Worm (Caenorhabditis elegans) whole organism, L1 larva: ENCODE measurements around the gene srb-17.

ENCODE experiments used
- C04F5.9 ChIP-seq: sonication (generic microtip); optimal IDR thresholded peaks from 2 replicates; lab custom pipeline; 2016; ENCODE audit warnings: missing genetic modification characterization, missing compliant biosample characterization
- F16B12.6 ChIP-seq: fragments of 150-350 bp; optimal IDR thresholded peaks from 2 replicates; lab custom pipeline; 2014; ENCODE audit warnings: missing biosample characterization, missing genetic modification characterization
- Y116A8C.19 ChIP-seq: sonication (generic microtip); optimal IDR thresholded peaks from 2 replicates; lab custom pipeline; 2016; ENCODE audit warnings: missing compliant biosample characterization, missing genetic modification characterization, borderline replicate concordance
- alr-1 ChIP-seq: fragments of 200-800 bp; sonication (Bioruptor generic); optimal IDR thresholded peaks from 2 replicates; lab custom pipeline; 2018; ENCODE audit warnings: borderline replicate concordance, mild to moderate bottlenecking, missing genetic modification characterization, missing compliant biosample characterization
- blmp-1 ChIP-seq: fragments of 150-350 bp; optimal IDR thresholded peaks from 2 replicates; lab custom pipeline; 2014; ENCODE audit warnings: missing biosample characterization, missing genetic modification characterization
- ceh-88 ChIP-seq: fragments of 200-800 bp; sonication (Bioruptor generic); IDR thresholded peaks from 2 replicates; pipeline ENCODE4 v1.3.6; 2022; ENCODE audit warnings: missing genetic modification characterization, missing compliant biosample characterization
- efl-1 ChIP-seq, 4 experiments: fragments of 150-350 bp; optimal IDR thresholded peaks in 3 of 4; peaks in 1 of 4; 1 replicate in 1 of 4; 2 replicates in 3 of 4; lab custom pipeline; 2014; ENCODE audit warnings: missing biosample characterization in 2 of 4, missing genetic modification characterization in 2 of 4, missing genetic modification reagents in 2 of 4
- egl-13 ChIP-seq: sonication (generic microtip); optimal IDR thresholded peaks from 2 replicates; lab custom pipeline; 2016; ENCODE audit warnings: missing genotype, missing genetic modification reagents, missing genetic modification characterization, missing compliant biosample characterization
- egl-27 ChIP-seq, 2 experiments: fragments of 150-350 bp in 1 of 2; sonication (generic microtip); optimal IDR thresholded peaks; 3 replicates each; lab custom pipeline; 2017 to 2018; ENCODE audit warnings: missing biosample characterization in 2 of 2, missing genetic modification characterization in 2 of 2, missing genetic modification reagents in 2 of 2
- elt-2 ChIP-seq: sonication (generic microtip); optimal IDR thresholded peaks from 2 replicates; lab custom pipeline; 2016; ENCODE audit warnings: missing genetic modification characterization, mild to moderate bottlenecking, inconsistent platforms, missing compliant biosample characterization, missing genetic modification reagents
- elt-3 ChIP-seq, 6 experiments: fragments of 150-350 bp in 1 of 6; sonication (generic microtip); optimal IDR thresholded peaks; 2 replicates each; lab custom pipeline; 2017 to 2018; ENCODE audit warnings: missing biosample characterization in 6 of 6, missing genetic modification characterization in 6 of 6, inconsistent platforms in 1 of 6
- ets-5 ChIP-seq: fragments of 200-800 bp; sonication (Bioruptor generic); IDR thresholded peaks from 2 replicates; pipeline ENCODE4 v1.3.6; 2022; ENCODE audit warnings: missing genetic modification characterization, missing compliant biosample characterization
- fos-1 ChIP-seq: fragments of 150-350 bp; optimal IDR thresholded peaks from 2 replicates; lab custom pipeline; 2014; ENCODE audit warnings: missing biosample characterization, missing genetic modification characterization
- grh-1 ChIP-seq: fragments of 200-800 bp; sonication (Bioruptor generic); IDR thresholded peaks from 2 replicates; pipeline ENCODE4 v1.3.6; 2022; ENCODE audit warnings: missing genetic modification reagents, missing genetic modification characterization, missing compliant biosample characterization
- hlh-4 ChIP-seq: sonication (generic microtip); optimal IDR thresholded peaks from 2 replicates; lab custom pipeline; 2016; ENCODE audit warnings: mild to moderate bottlenecking, missing genetic modification characterization, missing compliant biosample characterization
- isw-1 ChIP-seq: fragments of 200-800 bp; sonication (Bioruptor generic); IDR thresholded peaks from 2 replicates; pipeline ENCODE4 v1.3.6; 2022; ENCODE audit warnings: missing genetic modification characterization, missing compliant biosample characterization
- lin-14 ChIP-seq: fragments of 200-800 bp; sonication (Bioruptor generic); optimal IDR thresholded peaks from 2 replicates; lab custom pipeline; 2018; ENCODE audit warnings: mild to moderate bottlenecking, missing genetic modification characterization, moderate library complexity, missing compliant biosample characterization
- lin-15B ChIP-seq: fragments of 150-350 bp; sonication (generic microtip); optimal IDR thresholded peaks from 3 replicates; lab custom pipeline; 2014; ENCODE audit warnings: missing biosample characterization, missing genetic modification characterization
- lir-3 ChIP-seq: sonication (generic microtip); optimal IDR thresholded peaks from 2 replicates; lab custom pipeline; 2016; ENCODE audit warnings: mild to moderate bottlenecking, missing genetic modification characterization, moderate library complexity, missing compliant biosample characterization; ENCODE audit not compliant: poor library complexity
- lsy-2 ChIP-seq, 2 experiments: fragments of 150-350 bp; optimal IDR thresholded peaks; 2 replicates each; lab custom pipeline; 2014; ENCODE audit warnings: missing biosample characterization in 2 of 2, missing genetic modification characterization in 2 of 2
- mab-9 ChIP-seq: fragments of 200-800 bp; sonication (Bioruptor generic); IDR thresholded peaks from 2 replicates; pipeline ENCODE4 v1.3.6; 2022; ENCODE audit warnings: missing genetic modification reagents, missing genetic modification characterization, missing compliant biosample characterization
- mdl-1 ChIP-seq, 2 experiments: fragments of 150-350 bp; optimal IDR thresholded peaks; 2 replicates each; lab custom pipeline; 2014 to 2017; ENCODE audit warnings: missing biosample characterization in 2 of 2, missing genetic modification characterization in 2 of 2, inconsistent platforms in 1 of 2
- nhr-19 ChIP-seq: fragments of 200-800 bp; sonication (Bioruptor generic); conservative IDR thresholded peaks from 2 replicates; pipeline ENCODE4 v1.3.6; 2022; ENCODE audit warnings: missing genetic modification characterization, missing compliant biosample characterization
- nhr-71 ChIP-seq: sonication (generic microtip); optimal IDR thresholded peaks from 2 replicates; lab custom pipeline; 2016; ENCODE audit warnings: mild to moderate bottlenecking, missing genetic modification characterization, moderate library complexity, missing compliant biosample characterization
- nhr-85 ChIP-seq: sonication (generic microtip); peaks from one replicate; lab custom pipeline; 2016; ENCODE audit warnings: missing genetic modification characterization, inconsistent platforms, missing compliant biosample characterization
- pag-3 ChIP-seq: sonication (generic microtip); optimal IDR thresholded peaks from 2 replicates; lab custom pipeline; 2017; ENCODE audit warnings: missing genetic modification characterization, mild to moderate bottlenecking, missing compliant biosample characterization, antibody characterized with exemption, borderline replicate concordance; ENCODE audit not compliant: insufficient read depth
- skn-1 ChIP-seq: fragments of 150-350 bp; optimal IDR thresholded peaks from 2 replicates; lab custom pipeline; 2014; ENCODE audit warnings: missing biosample characterization, missing genetic modification characterization
- snpc-4 ChIP-seq: fragments of 150-350 bp; optimal IDR thresholded peaks from 2 replicates; lab custom pipeline; 2014; ENCODE audit warnings: missing biosample characterization, missing genetic modification characterization
- sox-4 ChIP-seq: sonication (generic microtip); optimal IDR thresholded peaks from 2 replicates; lab custom pipeline; 2016; ENCODE audit warnings: missing genetic modification characterization, missing compliant biosample characterization
- sptf-1 ChIP-seq: fragments of 150-350 bp; optimal IDR thresholded peaks from 2 replicates; lab custom pipeline; 2014; ENCODE audit warnings: missing biosample characterization, missing genetic modification characterization
- tbx-2 ChIP-seq: sonication (generic microtip); optimal IDR thresholded peaks from 2 replicates; lab custom pipeline; 2016; ENCODE audit warnings: missing genetic modification characterization, missing compliant biosample characterization
- tlp-1 ChIP-seq: fragments of 150-350 bp; optimal IDR thresholded peaks from 2 replicates; lab custom pipeline; 2014; ENCODE audit warnings: missing biosample characterization, missing genetic modification characterization
- unc-30 ChIP-seq: sonication (generic microtip); optimal IDR thresholded peaks from 2 replicates; lab custom pipeline; 2017; ENCODE audit warnings: missing biosample characterization, missing genetic modification characterization
- unc-86 ChIP-seq: sonication (generic microtip); optimal IDR thresholded peaks from 2 replicates; lab custom pipeline; 2016; ENCODE audit warnings: missing genetic modification characterization, missing compliant biosample characterization
- zip-4 ChIP-seq: fragments of 200-800 bp; sonication (Bioruptor generic); optimal IDR thresholded peaks from 2 replicates; lab custom pipeline; 2018; ENCODE audit warnings: mild to moderate bottlenecking, missing genetic modification characterization, moderate library complexity, missing compliant biosample characterization
- ztf-11 ChIP-seq, 2 experiments: sonication (generic microtip); optimal IDR thresholded peaks; 2 replicates each; lab custom pipeline; 2016 to 2017; ENCODE audit warnings: missing genetic modification characterization in 2 of 2, missing biosample characterization in 1 of 2, missing compliant biosample characterization in 1 of 2

The srb-17 gene

ce11 chrIV:10469494-10469893 is 12.5 kb upstream of the srb-17 start, which contains the start of gene ugt-44:
TSS of gene ugt-44 (plus strand) at chrIV:10469741.
- no peak for TF ChIP-seq ets-5 (GFP tag; lab: Robert Waterston, UW)
- peak; percentile 74 for TF ChIP-seq elt-2 (tag; lab: Kevin White, UChicago)
- no peak for TF ChIP-seq ceh-88 (GFP tag; lab: Robert Waterston, UW)

- TF ChIP-seq elt-3 (tag; optimal IDR thresholded peaks at IDR 0.05; lab: Kevin White, UChicago), result no peak
- no peak for TF ChIP-seq ztf-11 (tag; optimal IDR thresholded peaks at IDR 0.05; lab: Kevin White, UChicago)
- TF ChIP-seq tbx-2, result no peak
- TF ChIP-seq grh-1 (GFP tag; lab: Robert Waterston, UW), result no peak
- TF ChIP-seq fos-1 (tag; lab: Kevin White, UChicago), result no peak
- TF ChIP-seq sptf-1 (tag; lab: Kevin White, UChicago), result no peak
- TF ChIP-seq nhr-71, result no peak
- TF ChIP-seq blmp-1, result no peak
- no peak for TF ChIP-seq isw-1 (GFP tag; lab: Robert Waterston, UW)
- no peak for TF ChIP-seq tlp-1 (tag; lab: Kevin White, UChicago)
- TF ChIP-seq hlh-4 (tag; lab: Kevin White, UChicago), result no peak
- TF ChIP-seq egl-13, result no peak
These were observed 11.6 kb upstream of the srb-17 start for ce11 chrIV:10468662-10469061.

- no peak for TF ChIP-seq lin-14
- no peak for TF ChIP-seq lir-3 (tag; lab: Kevin White, UChicago)
- TF ChIP-seq nhr-85 (tag; lab: Kevin White, UChicago), result no peak
- no peak for TF ChIP-seq egl-27 (tag; optimal IDR thresholded peaks at IDR 0.05; lab: Kevin White, UChicago)
- no peak for TF ChIP-seq lin-15B
- no peak for TF ChIP-seq unc-30 (tag; lab: Kevin White, UChicago)
- TF ChIP-seq ceh-88 (GFP tag; lab: Robert Waterston, UW), result no peak
- TF ChIP-seq Y116A8C.19 (tag; lab: Kevin White, UChicago), result no peak
- no peak for TF ChIP-seq F16B12.6 (tag; lab: Kevin White, UChicago)
- no peak for TF ChIP-seq fos-1 (tag; lab: Kevin White, UChicago)
- no peak for TF ChIP-seq skn-1 (tag; lab: Kevin White, UChicago)
- TF ChIP-seq C04F5.9 (tag; lab: Kevin White, UChicago), result no peak
- no peak for TF ChIP-seq snpc-4 (tag; lab: Kevin White, UChicago)
- no peak for TF ChIP-seq sox-4 (tag; lab: Kevin White, UChicago)
These were observed 10.3 kb upstream of the srb-17 start for ce11 chrIV:10467347-10467746.

- TF ChIP-seq pag-3 (tag; lab: Kevin White, UChicago), result no peak
- peak in 1 of 2 experiments; percentile 19 for TF ChIP-seq lsy-2 (tag; optimal IDR thresholded peaks at IDR 0.05; lab: Kevin White, UChicago)
- no peak for TF ChIP-seq blmp-1
- no peak for TF ChIP-seq alr-1 (tag; lab: Kevin White, UChicago)
- TF ChIP-seq lin-14, result no peak
- peak; percentile 6 for TF ChIP-seq elt-2 (tag; lab: Kevin White, UChicago)
- TF ChIP-seq tlp-1 (tag; lab: Kevin White, UChicago), result no peak
- TF ChIP-seq mab-9 (GFP tag; lab: Robert Waterston, UW), result no peak
- TF ChIP-seq mdl-1 (tag; optimal IDR thresholded peaks at IDR 0.05; lab: Kevin White, UChicago), result no peak
- no peak for TF ChIP-seq unc-86 (tag; lab: Kevin White, UChicago)
- no peak for TF ChIP-seq zip-4 (GFP tag; lab: Kevin White, UChicago)
- no peak for TF ChIP-seq efl-1 (optimal IDR thresholded peaks at IDR 0.05; lab: Kevin White, UChicago)
- TF ChIP-seq efl-1 (GFP tag; optimal IDR thresholded peaks at IDR 0.05 in 1 of 2; lab: Kevin White, UChicago), result no peak
- no peak for TF ChIP-seq nhr-19 (GFP tag; lab: Robert Waterston, UW)
These were observed 9.4 kb upstream of the srb-17 start for ce11 chrIV:10466398-10466797.
